Fruit fly (Drosophila melanogaster) whole organism, adult: ENCODE measurements around the gene Cep135.

Source experiments
- CG11617 ChIP-seq: fragments of 200-800 bp; sonication (Bioruptor generic); optimal IDR thresholded peaks from 2 replicates; lab custom pipeline; 2017; ENCODE audit warnings: mild to moderate bottlenecking, missing biosample characterization, missing genetic modification reagents, missing genetic modification characterization
- CG12768 ChIP-seq: fragments of 200-800 bp; sonication (Bioruptor generic); optimal IDR thresholded peaks from 2 replicates; lab custom pipeline; 2017; ENCODE audit warnings: missing biosample characterization, missing genetic modification characterization, mild to moderate bottlenecking, moderate library complexity, missing genetic modification reagents
- CG14711 ChIP-seq: fragments of 200-800 bp; sonication (Bioruptor generic); optimal IDR thresholded peaks from 2 replicates; lab custom pipeline; 2018; ENCODE audit warnings: missing biosample characterization, mild to moderate bottlenecking, missing genetic modification characterization, moderate library complexity
- CG1620 ChIP-seq: fragments of 200-800 bp; sonication (Bioruptor generic); optimal IDR thresholded peaks from 2 replicates; lab custom pipeline; 2016; ENCODE audit warnings: missing biosample characterization, missing genetic modification characterization
- CG33017 ChIP-seq: fragments of 200-800 bp; sonication (Bioruptor generic); optimal IDR thresholded peaks from 2 replicates; lab custom pipeline; 2018; ENCODE audit warnings: missing biosample characterization, mild to moderate bottlenecking, missing genetic modification characterization, moderate library complexity
- CG5204 ChIP-seq: fragments of 200-800 bp; sonication (Bioruptor generic); optimal IDR thresholded peaks from 2 replicates; lab custom pipeline; 2016; ENCODE audit warnings: missing biosample characterization, missing genetic modification characterization
- CG7045 ChIP-seq: fragments of 200-800 bp; sonication (Bioruptor generic); optimal IDR thresholded peaks from 2 replicates; lab custom pipeline; 2017; ENCODE audit warnings: missing biosample characterization, mild to moderate bottlenecking, missing genetic modification characterization
- CG7101 ChIP-seq: fragments of 200-800 bp; sonication (Bioruptor generic); optimal IDR thresholded peaks from 2 replicates; lab custom pipeline; 2018; ENCODE audit warnings: missing biosample characterization, mild to moderate bottlenecking, missing genetic modification characterization, moderate library complexity
- Clk ChIP-seq: fragments of 200-800 bp; sonication (Bioruptor generic); optimal IDR thresholded peaks from 2 replicates; lab custom pipeline; 2017; ENCODE audit warnings: missing biosample characterization, missing genetic modification characterization
- Crg-1 ChIP-seq: fragments of 200-800 bp; sonication (Bioruptor generic); optimal IDR thresholded peaks from 2 replicates; lab custom pipeline; 2016; ENCODE audit warnings: missing biosample characterization, missing genetic modification characterization
- Hr96 ChIP-seq: fragments of 200-800 bp; sonication (Bioruptor generic); optimal IDR thresholded peaks from 2 replicates; lab custom pipeline; 2016; ENCODE audit warnings: missing biosample characterization, missing genetic modification characterization
- Mnt ChIP-seq: fragments of 200-800 bp; sonication (Bioruptor generic); optimal IDR thresholded peaks from 2 replicates; lab custom pipeline; 2016; ENCODE audit warnings: missing biosample characterization, mild to moderate bottlenecking, missing genetic modification characterization
- bab1 ChIP-seq: fragments of 200-800 bp; sonication (Bioruptor generic); optimal IDR thresholded peaks from 3 replicates; lab custom pipeline; 2019; ENCODE audit warnings: missing biosample characterization, mild to moderate bottlenecking, missing genetic modification characterization, moderate library complexity
- cic ChIP-seq: fragments of 200-800 bp; sonication (Bioruptor generic); optimal IDR thresholded peaks from 2 replicates; lab custom pipeline; 2017; ENCODE audit warnings: missing biosample characterization, mild to moderate bottlenecking, missing genetic modification characterization, moderate library complexity
- cnc ChIP-seq, 2 experiments: fragments of >200 bp; optimal IDR thresholded peaks; 2 replicates each; lab custom pipeline; 2017
- kay ChIP-seq: fragments of 200-800 bp; sonication (Bioruptor generic); peaks from one replicate; lab custom pipeline; 2016; ENCODE audit warnings: missing biosample characterization, missing genetic modification characterization, borderline replicate concordance
- ovo ChIP-seq: fragments of 200-800 bp; sonication (Bioruptor generic); optimal IDR thresholded peaks from 2 replicates; lab custom pipeline; 2016; ENCODE audit warnings: missing biosample characterization, missing genetic modification characterization
- pad ChIP-seq: fragments of 200-800 bp; sonication (Bioruptor generic); optimal IDR thresholded peaks from 3 replicates; lab custom pipeline; 2017; ENCODE audit warnings: missing biosample characterization, missing genetic modification characterization, mild to moderate bottlenecking, moderate library complexity, missing genetic modification reagents
- tj ChIP-seq: fragments of 200-800 bp; sonication (Bioruptor generic); optimal IDR thresholded peaks from 3 replicates; lab custom pipeline; 2017; ENCODE audit warnings: missing biosample characterization, mild to moderate bottlenecking, missing genetic modification characterization, moderate library complexity
- toe ChIP-seq: fragments of 200-800 bp; sonication (Bioruptor generic); optimal IDR thresholded peaks from 2 replicates; lab custom pipeline; 2016; ENCODE audit warnings: missing biosample characterization, missing genetic modification characterization

Gene Cep135

dm6 chr3L:15088285-15088684, 28.3 kb upstream of the Cep135 start:
- no peak for TF ChIP-seq pad (GFP tag; lab: Kevin White, UChicago)
- TF ChIP-seq Crg-1 = no peak
- TF ChIP-seq kay (GFP tag; lab: Kevin White, UChicago) = peak; percentile 27

dm6 chr3L:15089083-15089704, 27.3 kb upstream of the Cep135 start:
- TF ChIP-seq CG12768 = no peak
- no peak for TF ChIP-seq pad (GFP tag; lab: Kevin White, UChicago)
- TF ChIP-seq Mnt (GFP tag; lab: Kevin White, UChicago) = no peak
- TF ChIP-seq kay (GFP tag; lab: Kevin White, UChicago) = no peak
- TF ChIP-seq toe (GFP tag; lab: Kevin White, UChicago) = no peak
- no peak for TF ChIP-seq CG11617 (GFP tag; lab: Kevin White, UChicago)
- no peak for TF ChIP-seq cnc (optimal IDR thresholded peaks at IDR 0.05; lab: Kevin White, UChicago)
- TF ChIP-seq tj (GFP tag; lab: Kevin White, UChicago) = no peak
- TF ChIP-seq CG5204 (GFP tag; lab: Kevin White, UChicago) = no peak
- TF ChIP-seq cic (GFP tag; lab: Kevin White, UChicago) = no peak
- TF ChIP-seq bab1 = no peak
- no peak for TF ChIP-seq CG7101 (tag; lab: Kevin White, UChicago)
- TF ChIP-seq Hr96 (GFP tag; lab: Kevin White, UChicago) = no peak
- TF ChIP-seq CG33017 (tag; lab: Kevin White, UChicago) = no peak
- no peak for TF ChIP-seq Clk
- TF ChIP-seq ovo (GFP tag; lab: Kevin White, UChicago) = no peak
- no peak for TF ChIP-seq CG7045 (GFP tag; lab: Kevin White, UChicago)
- TF ChIP-seq CG14711 (tag; lab: Kevin White, UChicago) = no peak
- no peak for TF ChIP-seq Crg-1
- TF ChIP-seq CG1620 (GFP tag; lab: Kevin White, UChicago) = no peak

dm6 chr3L:15089887-15090679, 26.5 kb upstream of the Cep135 start:
- no peak for TF ChIP-seq CG7045 (GFP tag; lab: Kevin White, UChicago)
- TF ChIP-seq ovo (GFP tag; lab: Kevin White, UChicago) = no peak
- no peak for TF ChIP-seq kay (GFP tag; lab: Kevin White, UChicago)
- TF ChIP-seq Hr96 (GFP tag; lab: Kevin White, UChicago) = no peak
- TF ChIP-seq bab1 = no peak
- TF ChIP-seq CG14711 (tag; lab: Kevin White, UChicago) = no peak

- TF ChIP-seq tj (GFP tag; lab: Kevin White, UChicago) (no peak), cic (GFP tag; lab: Kevin White, UChicago) (no peak), toe (GFP tag; lab: Kevin White, UChicago) (no peak), bab1 (peak; percentile 29), CG5204 (GFP tag; lab: Kevin White, UChicago) (no peak), kay (GFP tag; lab: Kevin White, UChicago) (peak; percentile 44), Crg-1 (no peak), CG12768 (peak; percentile 8), CG14711 (tag; lab: Kevin White, UChicago) (no peak), CG11617 (GFP tag; lab: Kevin White, UChicago) (no peak), CG7101 (tag; lab: Kevin White, UChicago) (no peak), CG7045 (GFP tag; lab: Kevin White, UChicago) (no peak), ovo (GFP tag; lab: Kevin White, UChicago) (peak; percentile 65)
Measured at dm6 chr3L:15093929-15094588, 22.5 kb upstream of the Cep135 start.

- TF ChIP-seq pad (GFP tag; lab: Kevin White, UChicago) (peak; percentile 64), Mnt (GFP tag; lab: Kevin White, UChicago) (peak; percentile 61), Crg-1 (peak; percentile 31), cic (GFP tag; lab: Kevin White, UChicago) (no peak), ovo (GFP tag; lab: Kevin White, UChicago) (peak; percentile 37), CG33017 (tag; lab: Kevin White, UChicago) (no peak), Hr96 (GFP tag; lab: Kevin White, UChicago) (no peak), cnc (optimal IDR thresholded peaks at IDR 0.05; lab: Kevin White, UChicago) (no peak), CG7101 (tag; lab: Kevin White, UChicago) (peak; percentile 58), Clk (no peak), tj (GFP tag; lab: Kevin White, UChicago) (peak; percentile 34), CG7045 (GFP tag; lab: Kevin White, UChicago) (peak; percentile 36), kay (GFP tag; lab: Kevin White, UChicago) (peak; percentile 81), CG12768 (peak; percentile 54), bab1 (peak; percentile 58), CG11617 (GFP tag; lab: Kevin White, UChicago) (peak; percentile 57), CG14711 (tag; lab: Kevin White, UChicago) (peak; percentile 60), CG1620 (GFP tag; lab: Kevin White, UChicago) (no peak)
Measured at dm6 chr3L:15094589-15095288, 21.8 kb upstream of the Cep135 start, which contains the start of the genes sstn, Plp and GlyRS. TSS of gene sstn (minus strand) at chr3L:15094719. TSS of gene Plp (minus strand) at chr3L:15094724. TSS of gene GlyRS (plus strand) at chr3L:15095142.
